Fruit fly (Drosophila melanogaster): Measurements from ENCODE around the gene Surf6.

Gene Surf6

DNA sequence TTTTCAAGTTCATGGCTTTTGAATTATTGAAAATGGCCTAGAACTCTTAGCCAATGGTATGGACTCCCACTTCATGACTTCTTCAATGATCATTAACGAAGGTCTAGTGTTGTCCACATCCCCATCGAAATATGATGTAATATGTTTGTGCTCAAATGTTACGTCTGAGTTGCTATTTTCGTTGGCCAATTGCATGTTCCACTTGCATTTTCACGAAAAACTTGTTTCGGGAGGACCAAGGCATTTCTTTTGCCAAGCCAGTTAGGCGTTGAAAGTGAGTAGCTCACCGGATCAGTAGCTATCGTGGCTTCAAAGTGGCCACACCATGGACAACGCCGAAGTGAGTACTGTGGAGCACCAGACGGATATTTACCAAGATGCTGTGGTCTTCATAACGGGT lies 13.5 kb upstream of the Surf6 start, which contains the start of gene CG4770:
CG4770 (plus strand) TSS at position 301 of the 400 bp plus-strand sequence.
- TF ChIP-seq CG14441 (GFP tag; IDR thresholded peaks at IDR 0.05), result no peak
- no peak for TF ChIP-seq gt (GFP tag; IDR thresholded peaks at IDR 0.05)
- no peak for TF ChIP-seq disco-r (GFP tag; optimal IDR thresholded peaks at IDR 0.05)
- no peak for TF ChIP-seq NFAT (GFP tag; IDR thresholded peaks at IDR 0.05)
- no peak for TF ChIP-seq YL-1 (GFP tag; optimal IDR thresholded peaks at IDR 0.05)
- TF ChIP-seq Camta (GFP tag; optimal IDR thresholded peaks at IDR 0.05), result no peak
- no peak for TF ChIP-seq Fer1 (GFP tag; optimal IDR thresholded peaks at IDR 0.05)
- no peak for TF ChIP-seq Dip3 (GFP tag; optimal IDR thresholded peaks at IDR 0.05)
- no peak for TF ChIP-seq Ets97D (GFP tag; optimal IDR thresholded peaks at IDR 0.05)
- no peak for TF ChIP-seq sd (tag; optimal IDR thresholded peaks at IDR 0.05)
- TF ChIP-seq Usf (GFP tag; optimal IDR thresholded peaks at IDR 0.05), result no peak
- no peak for TF ChIP-seq CG10321 (GFP tag; IDR thresholded peaks at IDR 0.05)
- no peak for TF ChIP-seq sc (optimal IDR thresholded peaks at IDR 0.05)
- no peak for TF ChIP-seq sc (GFP tag; optimal IDR thresholded peaks at IDR 0.05)
- TF ChIP-seq CG2202 (tag; optimal IDR thresholded peaks at IDR 0.05), result no peak
- no peak for TF ChIP-seq CG6765 (GFP tag; optimal IDR thresholded peaks at IDR 0.05)
- TF ChIP-seq CG4360 (GFP tag; IDR thresholded peaks at IDR 0.05), result no peak
- no peak for TF ChIP-seq fd102C (GFP tag; optimal IDR thresholded peaks at IDR 0.05)
- TF ChIP-seq CG1603 (tag; optimal IDR thresholded peaks at IDR 0.05), result no peak
- TF ChIP-seq Hr78 (GFP tag; optimal IDR thresholded peaks at IDR 0.05), result no peak
- no peak for TF ChIP-seq Mad (GFP tag; optimal IDR thresholded peaks at IDR 0.05)

DNA sequence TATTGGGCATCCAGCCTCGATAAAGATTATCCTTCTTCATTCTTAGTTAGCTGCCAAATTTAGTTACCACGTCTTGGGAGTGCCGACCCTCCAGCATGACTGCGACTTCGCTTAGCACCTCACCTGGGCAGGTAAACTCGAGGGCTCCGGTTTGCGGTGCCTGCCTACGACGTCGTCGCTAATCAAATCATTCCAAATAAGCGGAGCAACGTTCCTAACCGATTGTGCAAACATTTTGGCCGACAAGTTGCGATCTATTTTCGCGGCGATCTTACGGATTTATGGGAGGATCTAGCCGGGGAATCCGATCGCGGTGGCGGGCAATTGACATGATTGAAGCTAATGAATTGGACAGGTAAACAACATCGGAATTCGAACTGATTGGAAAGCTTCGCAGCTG lies 13.1 kb upstream of the Surf6 start, which contains the start of gene CG4465:
CG4465 (minus strand) TSS at position 101 of the 400 bp plus-strand sequence.
- TF ChIP-seq gt (GFP tag; IDR thresholded peaks at IDR 0.05), result no peak
- TF ChIP-seq CG13287 (GFP tag; IDR thresholded peaks at IDR 0.05; ENCODE audit: partially characterized antibody), result no peak

DNA sequence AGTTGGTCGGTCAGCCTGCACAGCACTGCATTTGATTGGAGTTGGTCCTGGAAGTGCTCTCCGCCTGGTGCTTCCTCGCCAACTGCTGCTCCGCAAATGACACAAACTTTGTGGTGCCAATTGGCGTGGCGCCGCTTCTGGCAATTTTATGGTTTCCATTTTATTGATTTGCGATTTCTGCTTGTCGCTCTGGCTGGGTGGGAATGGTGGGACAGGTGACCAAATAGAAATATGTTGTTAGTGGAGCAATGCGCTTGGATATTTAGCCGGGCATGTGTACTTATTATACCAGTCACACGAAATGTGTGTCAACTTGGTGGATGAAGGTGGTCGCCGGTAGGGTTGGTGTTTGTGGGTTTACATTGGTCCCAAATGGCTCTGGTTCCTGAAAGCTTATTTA lies 10.6 kb upstream of the Surf6 start, which contains the start of the genes Xport-A and Xport-B:
Xport-A (minus strand) TSS at position 101 of the 400 bp plus-strand sequence.
Xport-B (minus strand) TSS at position 101 of the 400 bp plus-strand sequence.
- peak; percentile 57 for TF ChIP-seq Ets65A (GFP tag)
- TF ChIP-seq CG17186 (GFP tag; optimal IDR thresholded peaks at IDR 0.05), result no peak

DNA sequence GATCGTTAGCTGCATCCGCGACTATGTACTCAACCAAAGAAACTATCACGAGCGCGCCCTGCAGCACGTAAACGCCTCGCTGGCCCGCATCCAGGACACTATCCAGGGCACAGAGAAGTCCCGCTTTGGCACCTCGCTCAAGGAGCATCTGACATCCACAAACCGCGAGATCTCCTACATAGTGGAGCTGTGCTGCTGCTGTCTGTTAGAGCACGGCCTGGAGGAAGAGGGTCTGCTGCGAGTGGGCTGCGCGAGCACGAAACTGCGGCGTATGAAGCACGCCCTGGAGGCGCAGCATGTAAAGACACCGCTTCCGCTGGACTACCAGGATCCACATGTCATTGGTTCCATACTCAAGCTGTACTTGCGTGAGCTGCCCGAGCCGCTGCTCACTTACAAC lies 6.4 kb upstream of the Surf6 start:
- TF ChIP-seq CG13624 (GFP tag; optimal IDR thresholded peaks at IDR 0.05), result no peak
- TF ChIP-seq Ets65A (GFP tag), result peak; percentile 91
- TF ChIP-seq Mes4 (GFP tag; optimal IDR thresholded peaks at IDR 0.05), result no peak
- TF ChIP-seq Eip74EF (GFP tag; optimal IDR thresholded peaks at IDR 0.05), result no peak
- no peak for TF ChIP-seq tio (GFP tag; optimal IDR thresholded peaks at IDR 0.05)
- TF ChIP-seq CG5245 (GFP tag; optimal IDR thresholded peaks at IDR 0.05), result no peak
- TF ChIP-seq dan (GFP tag; IDR thresholded peaks at IDR 0.05), result no peak
- no peak for TF ChIP-seq sens (GFP tag)
- TF ChIP-seq Hsf (GFP tag; optimal IDR thresholded peaks at IDR 0.05), result no peak
- no peak for TF ChIP-seq E2f2 (GFP tag; IDR thresholded peaks at IDR 0.05)
- TF ChIP-seq CG4730 (GFP tag; IDR thresholded peaks at IDR 0.05), result no peak
- TF ChIP-seq Hr39 (optimal IDR thresholded peaks at IDR 0.05), result no peak
- no peak for TF ChIP-seq eve (GFP tag; optimal IDR thresholded peaks at IDR 0.05)
- TF ChIP-seq dati (GFP tag; IDR thresholded peaks at IDR 0.05), result no peak
- TF ChIP-seq CG18764 (GFP tag; optimal IDR thresholded peaks at IDR 0.05), result no peak
- TF ChIP-seq Med (GFP tag), result peak; percentile 69
- TF ChIP-seq tup (GFP tag; optimal IDR thresholded peaks at IDR 0.05), result no peak
- TF ChIP-seq CG11560 (tag; IDR thresholded peaks at IDR 0.05), result no peak
